Fruit fly (Drosophila melanogaster) S2 (cell line): ENCODE data around the gene mia.

Experiments used
- CG8478 ChIP-seq: fragments of >200 bp; optimal IDR thresholded peaks from 2 replicates; lab custom pipeline; 2018
- CTCF ChIP-seq, 2 experiments: fragments of >200 bp; optimal IDR thresholded peaks; 2 replicates each; lab custom pipeline; 2018

DNA sequence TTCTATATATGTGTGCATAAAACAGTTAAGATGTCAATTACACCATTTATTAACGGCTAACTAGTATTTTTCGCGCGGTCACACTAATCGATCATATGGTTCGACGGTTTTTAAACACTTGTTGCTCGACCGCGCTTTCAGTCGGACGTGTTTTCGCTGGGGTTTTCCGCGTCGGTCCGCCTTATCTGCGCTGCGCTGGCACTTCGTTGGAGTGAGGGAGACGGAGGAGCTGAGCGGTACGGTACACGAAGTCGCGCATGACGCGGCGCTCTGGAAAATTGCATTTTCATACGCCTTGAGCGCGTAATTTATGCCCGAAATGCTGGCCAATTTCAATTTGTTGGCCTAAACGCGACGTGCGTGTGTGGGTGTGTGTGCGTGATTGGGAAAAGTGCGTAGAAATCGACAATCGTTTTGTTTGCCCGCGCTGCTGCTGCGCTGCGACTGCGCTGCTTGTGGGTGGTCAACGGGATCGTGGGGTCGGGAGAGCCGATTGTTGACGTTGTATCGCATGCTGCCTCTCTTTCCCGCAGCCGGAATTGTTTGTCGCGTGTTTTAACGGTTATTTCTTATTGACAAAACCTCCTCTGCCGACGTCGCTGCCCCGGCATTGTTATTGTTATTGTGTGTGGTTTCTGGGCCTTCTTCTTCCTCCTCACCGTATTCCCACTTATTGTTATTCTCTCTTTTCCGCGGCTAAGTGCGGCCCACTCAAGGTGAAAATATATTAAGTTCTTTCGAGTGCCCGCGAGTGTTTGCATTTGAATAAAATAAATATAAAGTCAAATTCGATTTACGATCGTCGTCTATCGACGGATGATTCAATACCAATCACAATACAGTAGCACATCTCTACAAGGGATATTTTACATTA, 33.7 kb downstream of the mia start, which contains the start of gene Itpr:
- TF ChIP-seq CTCF (optimal IDR thresholded peaks at IDR 0.05; lab: Kevin White, UChicago) (no peak), CG8478 (lab: Kevin White, UChicago) (no peak)
